Worm (Caenorhabditis elegans): Measurements from ENCODE around the gene fbxa-2.

DNA sequence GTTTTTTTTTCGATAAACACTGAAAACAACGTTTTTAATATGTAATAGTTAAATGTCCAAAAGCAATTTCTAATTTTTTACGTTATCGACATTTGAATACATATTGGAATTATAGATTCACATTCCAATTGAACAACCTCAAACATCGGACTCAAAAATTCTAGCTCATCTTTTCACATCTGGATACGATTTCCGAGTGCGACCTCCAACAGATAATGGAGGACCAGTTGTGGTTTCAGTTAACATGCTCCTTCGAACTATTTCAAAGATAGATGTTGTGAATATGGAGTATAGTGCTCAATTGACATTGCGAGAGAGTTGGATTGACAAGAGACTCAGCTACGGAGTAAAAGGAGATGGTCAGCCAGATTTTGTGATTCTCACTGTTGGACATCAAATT is 49.4 kb downstream of the fbxa-2 start:
- TF ChIP-seq C06A6.2 (GFP tag; conservative IDR thresholded peaks at IDR 0.05) (no peak), xnd-1 (tag; optimal IDR thresholded peaks at IDR 0.05) (no peak), T26A5.8 (tag; optimal IDR thresholded peaks at IDR 0.05) (no peak), chd-7 (tag; optimal IDR thresholded peaks at IDR 0.05) (no peak), Y79H2A.3 (GFP tag; conservative IDR thresholded peaks at IDR 0.05) (no peak), madf-3 (GFP tag; IDR thresholded peaks at IDR 0.05) (no peak), rec-8 (tag; optimal IDR thresholded peaks at IDR 0.05) (no peak), madf-10 (tag; optimal IDR thresholded peaks at IDR 0.05) (no peak), pha-4 (tag; optimal IDR thresholded peaks at IDR 0.05) (no peak), snpc-1.1 (tag; optimal IDR thresholded peaks at IDR 0.05; ENCODE audit: insufficient read depth) (no peak), snpc-4 (GFP tag; optimal IDR thresholded peaks at IDR 0.05) (no peak), snpc-4 (tag; optimal IDR thresholded peaks at IDR 0.05) (no peak), let-526 (GFP tag; IDR thresholded peaks at IDR 0.05) (no peak)
